Fruit fly (Drosophila melanogaster) whole organism, adult: ENCODE results near the gene Pits.
A peak's percentile ranks its signal among the peaks of the same experiment; 100 is the strongest.

Experiments used
- CG11617 ChIP-seq: fragments of 200-800 bp; sonication (Bioruptor generic); optimal IDR thresholded peaks from 2 replicates; lab custom pipeline; 2017; ENCODE audit warnings: mild to moderate bottlenecking, missing biosample characterization, missing genetic modification reagents, missing genetic modification characterization
- CG12768 ChIP-seq: fragments of 200-800 bp; sonication (Bioruptor generic); optimal IDR thresholded peaks from 2 replicates; lab custom pipeline; 2017; ENCODE audit warnings: missing biosample characterization, missing genetic modification characterization, mild to moderate bottlenecking, moderate library complexity, missing genetic modification reagents
- CG14711 ChIP-seq: fragments of 200-800 bp; sonication (Bioruptor generic); optimal IDR thresholded peaks from 2 replicates; lab custom pipeline; 2018; ENCODE audit warnings: missing biosample characterization, mild to moderate bottlenecking, missing genetic modification characterization, moderate library complexity
- CG1620 ChIP-seq: fragments of 200-800 bp; sonication (Bioruptor generic); optimal IDR thresholded peaks from 2 replicates; lab custom pipeline; 2016; ENCODE audit warnings: missing biosample characterization, missing genetic modification characterization
- CG33017 ChIP-seq: fragments of 200-800 bp; sonication (Bioruptor generic); optimal IDR thresholded peaks from 2 replicates; lab custom pipeline; 2018; ENCODE audit warnings: missing biosample characterization, mild to moderate bottlenecking, missing genetic modification characterization, moderate library complexity
- CG5204 ChIP-seq: fragments of 200-800 bp; sonication (Bioruptor generic); optimal IDR thresholded peaks from 2 replicates; lab custom pipeline; 2016; ENCODE audit warnings: missing biosample characterization, missing genetic modification characterization
- CG7045 ChIP-seq: fragments of 200-800 bp; sonication (Bioruptor generic); optimal IDR thresholded peaks from 2 replicates; lab custom pipeline; 2017; ENCODE audit warnings: missing biosample characterization, mild to moderate bottlenecking, missing genetic modification characterization
- CG7101 ChIP-seq: fragments of 200-800 bp; sonication (Bioruptor generic); optimal IDR thresholded peaks from 2 replicates; lab custom pipeline; 2018; ENCODE audit warnings: missing biosample characterization, mild to moderate bottlenecking, missing genetic modification characterization, moderate library complexity
- Clk ChIP-seq: fragments of 200-800 bp; sonication (Bioruptor generic); optimal IDR thresholded peaks from 2 replicates; lab custom pipeline; 2017; ENCODE audit warnings: missing biosample characterization, missing genetic modification characterization
- Crg-1 ChIP-seq: fragments of 200-800 bp; sonication (Bioruptor generic); optimal IDR thresholded peaks from 2 replicates; lab custom pipeline; 2016; ENCODE audit warnings: missing biosample characterization, missing genetic modification characterization
- Hr96 ChIP-seq: fragments of 200-800 bp; sonication (Bioruptor generic); optimal IDR thresholded peaks from 2 replicates; lab custom pipeline; 2016; ENCODE audit warnings: missing biosample characterization, missing genetic modification characterization
- Mnt ChIP-seq: fragments of 200-800 bp; sonication (Bioruptor generic); optimal IDR thresholded peaks from 2 replicates; lab custom pipeline; 2016; ENCODE audit warnings: missing biosample characterization, mild to moderate bottlenecking, missing genetic modification characterization
- bab1 ChIP-seq: fragments of 200-800 bp; sonication (Bioruptor generic); optimal IDR thresholded peaks from 3 replicates; lab custom pipeline; 2019; ENCODE audit warnings: missing biosample characterization, mild to moderate bottlenecking, missing genetic modification characterization, moderate library complexity
- cic ChIP-seq: fragments of 200-800 bp; sonication (Bioruptor generic); optimal IDR thresholded peaks from 2 replicates; lab custom pipeline; 2017; ENCODE audit warnings: missing biosample characterization, mild to moderate bottlenecking, missing genetic modification characterization, moderate library complexity
- cnc ChIP-seq, 2 experiments: fragments of >200 bp; optimal IDR thresholded peaks; 2 replicates each; lab custom pipeline; 2017
- kay ChIP-seq: fragments of 200-800 bp; sonication (Bioruptor generic); peaks from one replicate; lab custom pipeline; 2016; ENCODE audit warnings: missing biosample characterization, missing genetic modification characterization, borderline replicate concordance
- ovo ChIP-seq: fragments of 200-800 bp; sonication (Bioruptor generic); optimal IDR thresholded peaks from 2 replicates; lab custom pipeline; 2016; ENCODE audit warnings: missing biosample characterization, missing genetic modification characterization
- pad ChIP-seq: fragments of 200-800 bp; sonication (Bioruptor generic); optimal IDR thresholded peaks from 3 replicates; lab custom pipeline; 2017; ENCODE audit warnings: missing biosample characterization, missing genetic modification characterization, mild to moderate bottlenecking, moderate library complexity, missing genetic modification reagents
- tj ChIP-seq: fragments of 200-800 bp; sonication (Bioruptor generic); optimal IDR thresholded peaks from 3 replicates; lab custom pipeline; 2017; ENCODE audit warnings: missing biosample characterization, mild to moderate bottlenecking, missing genetic modification characterization, moderate library complexity
- toe ChIP-seq: fragments of 200-800 bp; sonication (Bioruptor generic); optimal IDR thresholded peaks from 2 replicates; lab custom pipeline; 2016; ENCODE audit warnings: missing biosample characterization, missing genetic modification characterization

Gene Pits

DNA sequence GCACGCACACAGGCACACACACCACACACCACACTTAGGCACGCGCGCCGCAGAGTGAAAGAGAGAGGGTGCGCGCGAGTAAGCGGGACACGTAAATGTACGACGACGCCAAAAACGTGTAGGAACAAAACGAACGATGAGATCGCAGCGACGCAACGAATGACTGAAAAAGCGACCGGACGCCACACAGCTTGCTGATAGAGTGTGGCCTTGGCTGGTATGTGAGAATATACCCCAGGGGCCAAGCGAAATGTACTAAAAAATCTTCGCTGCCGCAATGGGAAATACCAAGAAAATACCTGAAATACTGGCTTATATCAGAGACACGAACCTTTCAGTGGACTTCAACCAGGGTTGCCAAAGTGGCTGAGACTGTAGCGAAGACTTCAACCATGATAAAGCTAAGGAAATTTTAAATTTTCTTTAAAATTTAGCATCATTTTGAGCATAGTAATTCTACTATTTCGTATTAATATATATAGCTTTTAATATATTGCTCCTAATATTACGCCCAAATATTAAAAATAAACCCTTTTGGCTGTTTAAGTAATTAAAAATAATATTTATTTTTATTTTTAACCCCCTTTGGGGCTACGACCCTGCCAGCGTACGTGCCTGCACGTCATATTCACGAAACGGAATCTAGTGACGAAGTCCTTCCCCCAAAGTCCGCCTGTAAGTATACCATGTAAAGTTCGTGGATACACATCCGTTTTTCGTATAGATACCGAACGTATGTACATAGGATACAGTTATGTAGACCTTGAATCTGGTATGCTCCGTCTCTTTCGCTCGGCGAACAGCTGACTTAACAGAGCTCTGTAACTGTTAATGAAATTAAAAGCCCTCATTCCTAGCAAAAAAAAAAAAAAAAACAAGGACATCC is at the start of gene Pits:
Gene Pits (minus strand): TSS at position 210 of the 886 bp plus-strand sequence.
- TF ChIP-seq CG1620 (GFP tag; lab: Kevin White, UChicago) (peak; percentile 66), CG7045 (no peak), Mnt (GFP tag; lab: Kevin White, UChicago) (peak; percentile 98), CG14711 (tag; lab: Kevin White, UChicago) (peak; percentile 93), Hr96 (GFP tag; lab: Kevin White, UChicago) (peak; percentile 4), tj (GFP tag; lab: Kevin White, UChicago) (peak; percentile 76), Crg-1 (GFP tag; lab: Kevin White, UChicago) (peak; percentile 8), CG12768 (peak; percentile 8), kay (GFP tag; lab: Kevin White, UChicago) (no peak), toe (GFP tag; lab: Kevin White, UChicago) (no peak), CG11617 (GFP tag; lab: Kevin White, UChicago) (peak; percentile 54), cnc (optimal IDR thresholded peaks at IDR 0.05; lab: Kevin White, UChicago) (no peak), CG7101 (tag; lab: Kevin White, UChicago) (peak; percentile 75), CG33017 (tag; lab: Kevin White, UChicago) (no peak), bab1 (peak; percentile 87), CG5204 (no peak), cic (GFP tag; lab: Kevin White, UChicago) (peak; percentile 89), Clk (GFP tag; lab: Kevin White, UChicago) (no peak), ovo (peak; percentile 55), pad (GFP tag; lab: Kevin White, UChicago) (peak; percentile 49)

DNA sequence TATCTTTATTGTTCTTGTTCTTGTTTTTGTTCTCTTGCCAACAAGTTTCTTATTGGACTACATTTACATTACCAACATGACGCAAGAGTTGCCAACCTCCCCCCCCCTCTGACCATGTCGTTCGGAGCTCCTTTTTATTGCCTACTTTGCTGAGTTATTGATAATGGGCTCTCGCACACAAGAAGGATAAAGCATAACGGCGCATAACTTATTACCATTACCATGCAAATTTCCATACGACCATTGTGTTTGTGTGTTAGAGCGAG is 49.1 kb upstream of the Pits start:
- TF ChIP-seq toe (GFP tag; lab: Kevin White, UChicago), result no peak
- no peak for TF ChIP-seq bab1
- TF ChIP-seq kay (GFP tag; lab: Kevin White, UChicago), result no peak
- no peak for TF ChIP-seq CG1620 (GFP tag; lab: Kevin White, UChicago)
- TF ChIP-seq CG12768, result no peak

DNA sequence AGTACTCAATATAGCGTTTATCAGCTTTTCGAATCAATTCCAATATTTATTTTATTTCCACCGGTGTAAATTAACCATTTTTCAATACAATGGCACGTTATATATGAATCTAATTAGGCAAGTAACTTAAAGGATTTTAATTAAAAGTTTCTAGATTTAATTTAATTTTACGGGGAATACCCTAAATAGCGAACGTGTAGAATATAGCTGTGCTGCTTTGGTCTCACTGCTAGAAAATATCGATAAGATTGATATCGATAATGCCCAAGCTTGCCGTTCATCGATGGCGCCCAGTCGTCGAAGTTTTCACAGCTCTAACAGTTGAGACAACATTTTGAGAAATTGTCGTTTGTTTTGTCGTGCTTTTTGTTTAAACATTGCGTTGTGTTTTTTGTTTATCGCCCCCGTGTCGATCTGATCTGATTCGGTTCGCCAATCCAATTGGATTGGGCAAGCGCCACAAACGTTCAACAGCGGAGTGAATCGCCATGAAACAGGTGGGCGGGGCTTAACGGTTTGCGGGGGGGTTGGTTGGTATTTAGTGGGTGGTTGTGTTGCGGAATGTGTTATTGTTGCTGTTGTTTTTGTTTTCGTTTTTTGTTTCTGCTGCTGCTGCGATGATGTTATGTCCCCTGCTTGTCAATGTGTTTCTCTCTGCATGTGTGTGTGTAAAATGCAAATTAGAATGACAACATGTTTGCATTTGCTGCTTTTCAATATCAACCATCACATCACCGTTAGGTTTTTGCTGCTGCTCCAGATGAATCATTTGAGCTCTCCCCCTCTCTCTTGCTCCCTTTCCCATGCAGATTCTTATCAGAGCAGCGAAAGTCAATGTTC is 48.5 kb upstream of the Pits start, which contains the start of gene Tomosyn:
Gene Tomosyn (plus strand): TSS at position 289 of the 840 bp plus-strand sequence.
- TF ChIP-seq cnc (optimal IDR thresholded peaks at IDR 0.05; lab: Kevin White, UChicago), result no peak
- no peak for TF ChIP-seq Hr96 (GFP tag; lab: Kevin White, UChicago)
- peak; percentile 92 for TF ChIP-seq kay (GFP tag; lab: Kevin White, UChicago)
- peak; percentile 43 for TF ChIP-seq CG1620 (GFP tag; lab: Kevin White, UChicago)
- TF ChIP-seq cic (GFP tag; lab: Kevin White, UChicago), result peak; percentile 4
- TF ChIP-seq toe (GFP tag; lab: Kevin White, UChicago), result peak; percentile 20
- no peak for TF ChIP-seq tj (GFP tag; lab: Kevin White, UChicago)
- TF ChIP-seq CG7101 (tag; lab: Kevin White, UChicago), result peak; percentile 23
- peak; percentile 23 for TF ChIP-seq CG14711 (tag; lab: Kevin White, UChicago)
- TF ChIP-seq Clk (GFP tag; lab: Kevin White, UChicago), result no peak
- peak; percentile 20 for TF ChIP-seq pad (GFP tag; lab: Kevin White, UChicago)
- TF ChIP-seq Mnt (GFP tag; lab: Kevin White, UChicago), result no peak
- TF ChIP-seq Crg-1 (GFP tag; lab: Kevin White, UChicago), result peak; percentile 4
- peak; percentile 93 for TF ChIP-seq ovo
- no peak for TF ChIP-seq CG12768
- peak; percentile 57 for TF ChIP-seq CG11617 (GFP tag; lab: Kevin White, UChicago)
- no peak for TF ChIP-seq CG5204
- no peak for TF ChIP-seq CG33017 (tag; lab: Kevin White, UChicago)
- TF ChIP-seq CG7045, result no peak
- peak; percentile 14 for TF ChIP-seq bab1

DNA sequence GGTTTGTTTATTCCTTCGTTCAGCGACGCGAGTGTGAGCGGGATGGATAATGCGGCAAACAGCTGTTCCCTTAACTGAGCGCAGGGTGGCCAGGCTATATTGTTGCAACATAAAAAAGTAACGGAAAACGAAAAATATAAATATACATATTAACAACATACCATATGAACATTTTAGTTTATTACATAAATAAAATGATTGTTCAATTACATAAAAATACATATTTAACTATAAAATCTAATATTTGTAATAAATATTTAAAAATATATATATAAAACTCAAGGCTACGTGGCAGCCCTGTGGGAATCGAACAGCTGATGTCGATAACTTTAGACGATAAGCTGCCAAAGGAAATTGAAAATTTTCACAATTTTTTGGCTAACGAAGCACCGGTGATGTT is 46.6 kb upstream of the Pits start, which contains the start of the genes Aven and CG2540:
Gene Aven (minus strand): TSS at position 77 of the 400 bp plus-strand sequence.
Gene CG2540 (plus strand): TSS at position 315 of the 400 bp plus-strand sequence.
- peak; percentile 71 for TF ChIP-seq CG12768
- peak; percentile 69 for TF ChIP-seq tj (GFP tag; lab: Kevin White, UChicago)
- TF ChIP-seq Hr96 (GFP tag; lab: Kevin White, UChicago), result no peak
- peak; percentile 37 for TF ChIP-seq Clk (GFP tag; lab: Kevin White, UChicago)
- peak; percentile 45 for TF ChIP-seq cic (GFP tag; lab: Kevin White, UChicago)
- peak; percentile 75 for TF ChIP-seq pad (GFP tag; lab: Kevin White, UChicago)
- TF ChIP-seq bab1, result peak; percentile 94
- TF ChIP-seq kay (GFP tag; lab: Kevin White, UChicago), result peak; percentile 37
- no peak for TF ChIP-seq CG5204
- peak; percentile 34 for TF ChIP-seq toe (GFP tag; lab: Kevin White, UChicago)
- TF ChIP-seq cnc (optimal IDR thresholded peaks at IDR 0.05; lab: Kevin White, UChicago), result no peak
- TF ChIP-seq CG7101 (tag; lab: Kevin White, UChicago), result peak; percentile 94
- peak; percentile 31 for TF ChIP-seq CG1620 (GFP tag; lab: Kevin White, UChicago)
- TF ChIP-seq CG11617 (GFP tag; lab: Kevin White, UChicago), result peak; percentile 91
- TF ChIP-seq Mnt (GFP tag; lab: Kevin White, UChicago), result peak; percentile 64
- peak; percentile 99 for TF ChIP-seq CG14711 (tag; lab: Kevin White, UChicago)
- peak; percentile 74 for TF ChIP-seq CG7045
- peak; percentile 87 for TF ChIP-seq ovo
- TF ChIP-seq Crg-1 (GFP tag; lab: Kevin White, UChicago), result peak; percentile 66
- peak; percentile 87 for TF ChIP-seq CG33017 (tag; lab: Kevin White, UChicago)
